Worm (Caenorhabditis elegans) whole organism, L1 larva: Measurements from ENCODE around the gene bbln-1.

ENCODE experiments used
- C34B4.2 ChIP-seq: sonication (generic microtip); optimal IDR thresholded peaks from 2 replicates; lab custom pipeline; 2017; ENCODE audit warnings: mild to moderate bottlenecking, missing genetic modification characterization, missing compliant biosample characterization
- Y116A8C.19 ChIP-seq: sonication (generic microtip); optimal IDR thresholded peaks from 2 replicates; lab custom pipeline; 2016; ENCODE audit warnings: missing compliant biosample characterization, missing genetic modification characterization, borderline replicate concordance
- alr-1 ChIP-seq: fragments of 200-800 bp; sonication (Bioruptor generic); optimal IDR thresholded peaks from 2 replicates; lab custom pipeline; 2018; ENCODE audit warnings: borderline replicate concordance, mild to moderate bottlenecking, missing genetic modification characterization, missing compliant biosample characterization
- aly-2 ChIP-seq: fragments of 150-350 bp; optimal IDR thresholded peaks from 2 replicates; lab custom pipeline; 2014; ENCODE audit warnings: missing biosample characterization, missing genetic modification characterization
- blmp-1 ChIP-seq: fragments of 150-350 bp; optimal IDR thresholded peaks from 2 replicates; lab custom pipeline; 2014; ENCODE audit warnings: missing biosample characterization, missing genetic modification characterization
- ceh-90 ChIP-seq: sonication (generic microtip); optimal IDR thresholded peaks from 2 replicates; lab custom pipeline; 2016; ENCODE audit warnings: missing genetic modification characterization, missing compliant biosample characterization
- ces-1 ChIP-seq: fragments of 150-350 bp; optimal IDR thresholded peaks from 2 replicates; lab custom pipeline; 2014; ENCODE audit warnings: missing biosample characterization, missing genetic modification reagents, missing genetic modification characterization
- dpl-1 ChIP-seq, 3 experiments: fragments of 150-350 bp in 2 of 3; sonication (generic microtip) in 1 of 3; optimal IDR thresholded peaks; 2 replicates each; lab custom pipeline; 2014 to 2017; ENCODE audit warnings: missing biosample characterization in 3 of 3, missing genetic modification characterization in 3 of 3, missing genetic modification reagents in 3 of 3
- dsc-1 ChIP-seq: sonication (generic microtip); optimal IDR thresholded peaks from 2 replicates; lab custom pipeline; 2016; ENCODE audit warnings: mild to moderate bottlenecking, missing genetic modification characterization, missing compliant biosample characterization
- efl-3 ChIP-seq: fragments of 200-800 bp; sonication (Bioruptor generic); optimal IDR thresholded peaks from 2 replicates; lab custom pipeline; 2018; ENCODE audit warnings: mild to moderate bottlenecking, missing genetic modification characterization, missing compliant biosample characterization
- egl-27 ChIP-seq, 2 experiments: fragments of 150-350 bp in 1 of 2; sonication (generic microtip); optimal IDR thresholded peaks; 3 replicates each; lab custom pipeline; 2017 to 2018; ENCODE audit warnings: missing biosample characterization in 2 of 2, missing genetic modification characterization in 2 of 2, missing genetic modification reagents in 2 of 2
- elt-2 ChIP-seq: sonication (generic microtip); optimal IDR thresholded peaks from 2 replicates; lab custom pipeline; 2016; ENCODE audit warnings: missing genetic modification characterization, mild to moderate bottlenecking, inconsistent platforms, missing compliant biosample characterization, missing genetic modification reagents
- ets-5 ChIP-seq: fragments of 200-800 bp; sonication (Bioruptor generic); IDR thresholded peaks from 2 replicates; pipeline ENCODE4 v1.3.6; 2022; ENCODE audit warnings: missing genetic modification characterization, missing compliant biosample characterization
- fkh-10 ChIP-seq: sonication (generic microtip); optimal IDR thresholded peaks from 2 replicates; lab custom pipeline; 2017; ENCODE audit warnings: missing biosample characterization, missing genetic modification reagents, missing genetic modification characterization
- isw-1 ChIP-seq: fragments of 200-800 bp; sonication (Bioruptor generic); IDR thresholded peaks from 2 replicates; pipeline ENCODE4 v1.3.6; 2022; ENCODE audit warnings: missing genetic modification characterization, missing compliant biosample characterization
- jun-1 ChIP-seq: fragments of 150-350 bp; optimal IDR thresholded peaks from 2 replicates; lab custom pipeline; 2014; ENCODE audit warnings: missing biosample characterization, missing genetic modification reagents, missing genetic modification characterization
- lin-13 ChIP-seq: fragments of 150-350 bp; optimal IDR thresholded peaks from 2 replicates; lab custom pipeline; 2014; ENCODE audit warnings: missing biosample characterization, missing genetic modification reagents, missing genetic modification characterization
- lin-14 ChIP-seq: fragments of 200-800 bp; sonication (Bioruptor generic); optimal IDR thresholded peaks from 2 replicates; lab custom pipeline; 2018; ENCODE audit warnings: mild to moderate bottlenecking, missing genetic modification characterization, moderate library complexity, missing compliant biosample characterization
- mab-9 ChIP-seq: fragments of 200-800 bp; sonication (Bioruptor generic); IDR thresholded peaks from 2 replicates; pipeline ENCODE4 v1.3.6; 2022; ENCODE audit warnings: missing genetic modification reagents, missing genetic modification characterization, missing compliant biosample characterization
- mdl-1 ChIP-seq, 2 experiments: fragments of 150-350 bp; optimal IDR thresholded peaks; 2 replicates each; lab custom pipeline; 2014 to 2017; ENCODE audit warnings: missing biosample characterization in 2 of 2, missing genetic modification characterization in 2 of 2, inconsistent platforms in 1 of 2
- mep-1 ChIP-seq: fragments of 150-350 bp; optimal IDR thresholded peaks from 2 replicates; lab custom pipeline; 2014; ENCODE audit warnings: missing biosample characterization, missing genetic modification characterization
- nhr-11 ChIP-seq: fragments of 150-350 bp; optimal IDR thresholded peaks from 2 replicates; lab custom pipeline; 2014; ENCODE audit warnings: missing biosample characterization, missing genetic modification characterization
- nhr-19 ChIP-seq: fragments of 200-800 bp; sonication (Bioruptor generic); conservative IDR thresholded peaks from 2 replicates; pipeline ENCODE4 v1.3.6; 2022; ENCODE audit warnings: missing genetic modification characterization, missing compliant biosample characterization
- nhr-76 ChIP-seq: sonication (generic microtip); optimal IDR thresholded peaks from 2 replicates; lab custom pipeline; 2017; ENCODE audit warnings: missing biosample characterization, missing genetic modification characterization
- nhr-77 ChIP-seq: fragments of 150-350 bp; optimal IDR thresholded peaks from 2 replicates; lab custom pipeline; 2014; ENCODE audit warnings: missing biosample characterization, missing genetic modification characterization
- nhr-84 ChIP-seq: sonication (generic microtip); optimal IDR thresholded peaks from 2 replicates; lab custom pipeline; 2017; ENCODE audit warnings: missing biosample characterization, missing genetic modification characterization
- nhr-85 ChIP-seq: sonication (generic microtip); peaks from one replicate; lab custom pipeline; 2016; ENCODE audit warnings: missing genetic modification characterization, inconsistent platforms, missing compliant biosample characterization
- pax-3 ChIP-seq: fragments of 200-800 bp; sonication (Bioruptor generic); optimal IDR thresholded peaks from 2 replicates; lab custom pipeline; 2018; ENCODE audit warnings: mild to moderate bottlenecking, missing genetic modification characterization, moderate library complexity, missing compliant biosample characterization
- rnt-1 ChIP-seq: sonication (generic microtip); optimal IDR thresholded peaks from 2 replicates; lab custom pipeline; 2016; ENCODE audit warnings: mild to moderate bottlenecking, missing genetic modification characterization, moderate library complexity, missing compliant biosample characterization
- snu-23 ChIP-seq: sonication (generic microtip); optimal IDR thresholded peaks from 2 replicates; lab custom pipeline; 2016; ENCODE audit warnings: missing genetic modification characterization, missing compliant biosample characterization
- sox-4 ChIP-seq: sonication (generic microtip); optimal IDR thresholded peaks from 2 replicates; lab custom pipeline; 2016; ENCODE audit warnings: missing genetic modification characterization, missing compliant biosample characterization
- tbx-2 ChIP-seq: sonication (generic microtip); optimal IDR thresholded peaks from 2 replicates; lab custom pipeline; 2016; ENCODE audit warnings: missing genetic modification characterization, missing compliant biosample characterization
- unc-130 ChIP-seq: fragments of 150-350 bp; optimal IDR thresholded peaks from 2 replicates; lab custom pipeline; 2017; ENCODE audit warnings: missing biosample characterization, missing genetic modification characterization, inconsistent platforms
- unc-86 ChIP-seq: sonication (generic microtip); optimal IDR thresholded peaks from 2 replicates; lab custom pipeline; 2016; ENCODE audit warnings: missing genetic modification characterization, missing compliant biosample characterization
- unc-98 ChIP-seq: fragments of 200-800 bp; sonication (Bioruptor generic); IDR thresholded peaks from 2 replicates; pipeline ENCODE4 v1.3.6; 2022; ENCODE audit warnings: missing genetic modification characterization, missing compliant biosample characterization
- ztf-11 ChIP-seq, 2 experiments: sonication (generic microtip); optimal IDR thresholded peaks; 2 replicates each; lab custom pipeline; 2016 to 2017; ENCODE audit warnings: missing genetic modification characterization in 2 of 2, missing biosample characterization in 1 of 2, missing compliant biosample characterization in 1 of 2

Gene bbln-1

DNA sequence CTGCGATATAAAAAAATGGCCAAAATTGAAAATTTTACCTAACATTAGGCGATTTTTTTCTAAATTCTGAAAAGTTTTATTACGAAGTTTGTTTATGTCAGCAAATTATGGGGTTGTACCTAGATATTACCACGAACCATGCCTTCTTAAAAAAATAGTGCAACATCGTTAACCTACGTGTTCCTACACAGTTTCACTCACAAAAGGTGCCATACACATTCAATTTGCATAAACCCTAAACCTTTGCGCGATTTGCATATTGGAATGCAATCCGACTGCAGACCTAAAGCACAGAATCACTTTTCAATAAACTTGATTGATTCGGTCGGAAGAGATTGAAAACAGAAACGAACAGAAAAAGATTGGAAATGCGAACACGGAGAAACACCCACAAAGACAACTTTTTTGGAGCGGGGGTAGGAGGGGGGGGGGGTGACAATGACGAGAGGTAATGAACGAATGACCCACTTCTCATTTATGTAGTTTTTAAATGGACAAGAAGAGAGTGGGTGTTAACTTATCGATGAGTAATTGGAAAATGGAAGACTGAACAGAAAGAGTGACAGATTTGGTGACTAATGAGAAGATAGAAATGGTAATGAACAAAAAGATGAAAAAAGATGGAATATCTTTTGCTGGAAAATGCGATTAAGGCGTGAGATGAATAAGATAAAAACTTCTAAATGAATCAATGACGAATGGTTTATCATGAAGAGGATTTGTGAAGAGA lies 4.0 kb upstream of the bbln-1 start:
- TF ChIP-seq mab-9 (GFP tag; lab: Robert Waterston, UW) (no peak), mep-1 (tag; lab: Kevin White, UChicago) (peak; percentile 37), nhr-85 (tag; lab: Kevin White, UChicago) (peak; percentile 62), pax-3 (no peak), ceh-90 (no peak), nhr-77 (tag; lab: Kevin White, UChicago) (no peak), blmp-1 (tag; lab: Kevin White, UChicago) (peak; percentile 17), unc-98 (no peak), mdl-1 (tag; optimal IDR thresholded peaks at IDR 0.05; lab: Kevin White, UChicago) (no peak), aly-2 (tag; lab: Kevin White, UChicago) (no peak), ztf-11 (tag; optimal IDR thresholded peaks at IDR 0.05; lab: Kevin White, UChicago) (no peak), isw-1 (no peak), jun-1 (tag; lab: Kevin White, UChicago) (no peak)

DNA sequence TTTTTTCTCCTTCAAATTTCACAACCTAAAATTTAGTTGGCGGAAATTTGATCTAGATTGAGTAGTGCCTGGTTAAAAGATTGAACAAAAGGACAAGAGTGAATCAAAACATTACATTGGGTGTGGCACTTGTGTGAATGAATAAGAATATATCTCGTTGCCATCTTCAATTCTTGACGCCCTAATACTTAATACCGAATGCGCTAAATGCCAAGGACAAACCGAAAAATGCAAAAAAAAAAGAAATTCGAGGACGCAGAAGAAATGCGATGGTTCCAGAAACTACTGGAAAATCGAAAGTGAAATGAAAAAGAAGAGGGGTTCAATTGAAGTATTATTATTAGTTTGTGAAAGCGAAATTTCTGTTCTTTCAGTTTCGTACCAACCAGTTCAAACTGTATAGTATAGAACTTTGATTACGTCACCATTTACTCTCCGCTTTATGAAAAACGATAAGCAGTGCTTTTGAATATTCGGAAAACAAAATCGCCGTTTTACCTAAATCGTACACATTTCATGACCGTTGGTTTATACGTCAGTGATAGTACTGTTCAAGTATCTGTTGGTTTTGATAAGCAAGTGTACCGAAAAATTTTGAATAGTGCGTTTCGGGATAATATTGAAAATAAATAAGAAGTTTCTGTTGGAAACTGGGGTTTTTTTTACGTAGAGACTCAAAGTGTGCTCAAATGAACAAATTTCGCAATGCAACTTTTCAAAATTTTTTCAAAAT lies 3.0 kb upstream of the bbln-1 start:
- TF ChIP-seq ces-1 (GFP tag; lab: Kevin White, UChicago) (no peak), nhr-76 (tag; lab: Kevin White, UChicago) (no peak), sox-4 (tag; lab: Kevin White, UChicago) (no peak), unc-130 (no peak), unc-86 (tag; lab: Kevin White, UChicago) (no peak), Y116A8C.19 (tag; lab: Kevin White, UChicago) (no peak), nhr-19 (GFP tag; lab: Robert Waterston, UW) (no peak), rnt-1 (tag; lab: Kevin White, UChicago) (no peak), lin-14 (GFP tag; lab: Kevin White, UChicago) (peak; percentile 71), nhr-11 (tag; lab: Kevin White, UChicago) (no peak), efl-3 (GFP tag; lab: Kevin White, UChicago) (no peak), fkh-10 (no peak), snu-23 (GFP tag; lab: Kevin White, UChicago) (peak; percentile 23), C34B4.2 (tag; lab: Kevin White, UChicago) (no peak), egl-27 (tag; optimal IDR thresholded peaks at IDR 0.05; lab: Kevin White, UChicago) (no peak), nhr-85 (tag; lab: Kevin White, UChicago) (peak; percentile 88), alr-1 (no peak), nhr-84 (tag; lab: Kevin White, UChicago) (no peak), ets-5 (no peak), dpl-1 (GFP tag; optimal IDR thresholded peaks at IDR 0.05; lab: Kevin White, UChicago) (no peak), mep-1 (tag; lab: Kevin White, UChicago) (peak; percentile 67), ceh-90 (no peak), elt-2 (tag; lab: Kevin White, UChicago) (peak; percentile 10), dsc-1 (tag; lab: Kevin White, UChicago) (no peak), tbx-2 (tag; lab: Kevin White, UChicago) (no peak), pax-3 (no peak), blmp-1 (tag; lab: Kevin White, UChicago) (peak; percentile 65)

DNA sequence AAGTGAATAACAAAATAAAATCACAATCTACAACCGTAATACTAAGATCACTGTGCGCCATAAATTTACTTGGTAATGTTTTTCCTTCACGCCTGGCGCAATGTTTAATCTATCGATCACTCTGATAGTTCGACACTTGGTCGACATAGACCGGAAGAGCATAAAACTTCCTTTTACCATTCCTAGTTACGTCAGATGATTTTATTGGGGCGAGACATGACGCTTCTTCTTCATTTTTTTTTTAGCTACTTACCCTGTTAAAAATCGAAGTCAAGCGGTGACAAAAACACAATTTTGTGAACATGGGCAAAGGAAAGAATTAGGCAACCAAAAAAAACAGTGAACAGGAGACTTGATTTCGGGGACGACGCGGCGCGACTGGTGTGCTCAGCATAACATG lies 2.3 kb upstream of the bbln-1 start:
- TF ChIP-seq elt-2 (tag; lab: Kevin White, UChicago) (peak; percentile 48), lin-13 (no peak)
